Worm (Caenorhabditis elegans) whole organism, L3 larva: ENCODE data around the gene eat-6.

Experiments
- R02D3.7 ChIP-seq: fragments of 150-350 bp; optimal IDR thresholded peaks from 2 replicates; lab custom pipeline; 2014; ENCODE audit warnings: missing biosample characterization, missing genetic modification characterization
- ZK546.5 ChIP-seq: sonication (generic microtip); optimal IDR thresholded peaks from 2 replicates; lab custom pipeline; 2017; ENCODE audit warnings: missing biosample characterization, missing genetic modification characterization
- elt-3 ChIP-seq, 3 experiments: fragments of 150-350 bp in 1 of 3; sonication (generic microtip) in 2 of 3; optimal IDR thresholded peaks; 2 replicates in 2 of 3; 4 replicates in 1 of 3; lab custom pipeline; 2014 to 2017; ENCODE audit warnings: missing biosample characterization in 3 of 3, missing genetic modification characterization in 3 of 3
- lin-39 ChIP-seq: fragments of 150-350 bp; optimal IDR thresholded peaks from 2 replicates; lab custom pipeline; 2018; ENCODE audit warnings: missing biosample characterization, missing genetic modification reagents, missing genetic modification characterization
- lsy-12 ChIP-seq: sonication (generic microtip); optimal IDR thresholded peaks from 2 replicates; lab custom pipeline; 2016; ENCODE audit warnings: mild to moderate bottlenecking, missing genetic modification characterization, missing compliant biosample characterization
- mdl-1 ChIP-seq: fragments of 150-350 bp; optimal IDR thresholded peaks from 2 replicates; lab custom pipeline; 2014; ENCODE audit warnings: missing biosample characterization, missing genetic modification characterization
- nhr-12 ChIP-seq: fragments of 150-350 bp; optimal IDR thresholded peaks from 2 replicates; lab custom pipeline; 2014; ENCODE audit warnings: missing biosample characterization, missing genetic modification characterization
- nhr-237 ChIP-seq: fragments of 150-350 bp; optimal IDR thresholded peaks from 2 replicates; lab custom pipeline; 2014; ENCODE audit warnings: missing biosample characterization, missing genetic modification characterization
- pha-4 ChIP-seq: fragments of 150-350 bp; optimal IDR thresholded peaks from 2 replicates; lab custom pipeline; 2014; ENCODE audit warnings: missing biosample characterization, missing genetic modification reagents, missing genetic modification characterization
- snpc-4 ChIP-seq: fragments of 150-350 bp; optimal IDR thresholded peaks from 2 replicates; lab custom pipeline; 2014; ENCODE audit warnings: missing biosample characterization, missing genetic modification characterization
- unc-62 ChIP-seq: fragments of 150-350 bp; sonication (generic microtip); optimal IDR thresholded peaks from 4 replicates; lab custom pipeline; 2014; ENCODE audit warnings: missing biosample characterization, missing genetic modification reagents, missing genetic modification characterization

DNA sequence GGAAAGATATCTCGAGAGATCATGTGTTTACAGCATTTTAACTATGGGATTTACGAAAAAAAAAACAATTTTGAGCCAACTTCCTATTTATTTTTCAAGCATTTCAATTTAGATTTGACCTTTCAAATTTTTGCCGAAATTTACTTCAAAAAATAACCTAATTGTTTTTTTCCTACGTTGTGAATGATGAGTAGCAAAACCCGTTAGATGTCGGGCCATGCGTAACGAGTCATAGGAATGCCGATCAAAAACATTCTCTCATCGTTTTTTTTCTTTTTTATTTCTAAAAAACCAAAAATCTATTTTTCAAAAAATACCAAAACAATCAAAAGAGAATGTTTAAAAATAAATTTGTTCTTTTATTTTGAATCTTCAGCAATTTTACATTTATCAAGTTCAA lies 33.1 kb upstream of the eat-6 start:
- TF ChIP-seq lsy-12 (no peak), pha-4 (tag; lab: Kevin White, UChicago) (no peak), lin-39 (tag; lab: Kevin White, UChicago) (no peak), elt-3 (tag; optimal IDR thresholded peaks at IDR 0.05; lab: Kevin White, UChicago) (no peak), unc-62 (GFP tag; lab: Kevin White, UChicago) (no peak), ZK546.5 (tag; lab: Kevin White, UChicago) (no peak), R02D3.7 (tag; lab: Kevin White, UChicago) (no peak), nhr-237 (tag; lab: Kevin White, UChicago) (no peak), snpc-4 (peak; percentile 81), nhr-12 (tag; lab: Kevin White, UChicago) (no peak), mdl-1 (tag; lab: Kevin White, UChicago) (no peak)
